Worm (Caenorhabditis elegans): ENCODE data around the gene mfsd-12.
A peak's percentile ranks its signal among the peaks of the same experiment; 100 is the strongest.

Gene mfsd-12

ce11 chrX:4635643-4636042 lies 32.2 kb upstream of the mfsd-12 start:
- TF ChIP-seq hlh-13 (GFP tag; optimal IDR thresholded peaks at IDR 0.05) (no peak), unc-55 (GFP tag; optimal IDR thresholded peaks at IDR 0.05) (peak; percentile 68), ets-4 (tag; optimal IDR thresholded peaks at IDR 0.05) (no peak), ttx-3 (tag; optimal IDR thresholded peaks at IDR 0.05) (no peak), ceh-31 (tag; optimal IDR thresholded peaks at IDR 0.05) (peak; percentile 37), pag-3 (tag; optimal IDR thresholded peaks at IDR 0.05; ENCODE audit: borderline replicate concordance) (no peak), tbx-7 (tag; optimal IDR thresholded peaks at IDR 0.05) (no peak), K09A11.1 (tag; optimal IDR thresholded peaks at IDR 0.05; ENCODE audit: insufficient read depth) (no peak), odd-2 (tag; optimal IDR thresholded peaks at IDR 0.05) (no peak), ceh-9 (tag; optimal IDR thresholded peaks at IDR 0.05) (no peak), nhr-11 (tag; optimal IDR thresholded peaks at IDR 0.05) (no peak), che-1 (tag; optimal IDR thresholded peaks at IDR 0.05) (no peak), tbx-2 (tag; optimal IDR thresholded peaks at IDR 0.05) (peak; percentile 40), ceh-18 (tag; optimal IDR thresholded peaks at IDR 0.05) (peak; percentile 48), zip-5 (tag; optimal IDR thresholded peaks at IDR 0.05) (no peak), mec-3 (tag; optimal IDR thresholded peaks at IDR 0.05; ENCODE audit: borderline replicate concordance) (no peak), dve-1 (tag; optimal IDR thresholded peaks at IDR 0.05) (no peak), ref-2 (tag; optimal IDR thresholded peaks at IDR 0.05) (no peak), ceh-19 (GFP tag; optimal IDR thresholded peaks at IDR 0.05) (no peak), K02D7.2 (tag; optimal IDR thresholded peaks at IDR 0.05) (no peak), ceh-2 (tag; optimal IDR thresholded peaks at IDR 0.05) (peak; percentile 21), ceh-22 (tag; optimal IDR thresholded peaks at IDR 0.05) (no peak), pha-4 (tag; optimal IDR thresholded peaks at IDR 0.05) (no peak), pros-1 (tag; optimal IDR thresholded peaks at IDR 0.05) (no peak), lim-6 (tag; optimal IDR thresholded peaks at IDR 0.05) (no peak), ceh-14 (tag; optimal IDR thresholded peaks at IDR 0.05) (no peak), gmeb-2 (tag; optimal IDR thresholded peaks at IDR 0.05) (no peak), madf-2 (tag; optimal IDR thresholded peaks at IDR 0.05) (no peak), fkh-6 (tag; optimal IDR thresholded peaks at IDR 0.05) (no peak), C08G9.2 (tag; optimal IDR thresholded peaks at IDR 0.05) (peak; percentile 9), syd-9 (tag; optimal IDR thresholded peaks at IDR 0.05) (no peak), sox-2 (GFP tag; IDR thresholded peaks at IDR 0.05) (no peak), hlh-30 (tag; optimal IDR thresholded peaks at IDR 0.05; ENCODE audit: insufficient read depth) (peak; percentile 78), pqm-1 (tag; optimal IDR thresholded peaks at IDR 0.05) (no peak), hlh-6 (tag; optimal IDR thresholded peaks at IDR 0.05) (no peak), sdc-2 (tag; optimal IDR thresholded peaks at IDR 0.05) (peak; percentile 44), nfya-1 (tag; optimal IDR thresholded peaks at IDR 0.05) (peak; percentile 41), ceh-30 (tag; optimal IDR thresholded peaks at IDR 0.05) (no peak), pat-9 (tag; optimal IDR thresholded peaks at IDR 0.05) (no peak), F13H6.1 (tag; optimal IDR thresholded peaks at IDR 0.05) (no peak), C38D4.7 (GFP tag; optimal IDR thresholded peaks at IDR 0.05) (no peak), ahr-1 (tag; optimal IDR thresholded peaks at IDR 0.05) (no peak), unc-42 (tag; optimal IDR thresholded peaks at IDR 0.05) (peak; percentile 29), lin-11 (tag; optimal IDR thresholded peaks at IDR 0.05) (no peak), hlh-15 (tag; optimal IDR thresholded peaks at IDR 0.05) (no peak), pax-1 (tag; optimal IDR thresholded peaks at IDR 0.05) (no peak), rnt-1 (tag; optimal IDR thresholded peaks at IDR 0.05) (peak; percentile 33), sox-4 (tag; optimal IDR thresholded peaks at IDR 0.05) (no peak), Y22D7AL.16 (tag; optimal IDR thresholded peaks at IDR 0.05) (no peak), ceh-34 (tag; optimal IDR thresholded peaks at IDR 0.05) (peak; percentile 22), npax-4 (tag; optimal IDR thresholded peaks at IDR 0.05) (no peak), ztf-16 (tag; optimal IDR thresholded peaks at IDR 0.05) (no peak), ama-1 (optimal IDR thresholded peaks at IDR 0.05) (no peak), ceh-24 (tag; optimal IDR thresholded peaks at IDR 0.05) (no peak), hlh-8 (tag; optimal IDR thresholded peaks at IDR 0.05) (no peak)
